Fruit fly (Drosophila melanogaster): ENCODE data around the gene CG31688.

dm6 chr2L:20425854-20426396, at the start of gene CG31688:
- TF ChIP-seq sage (GFP tag; optimal IDR thresholded peaks at IDR 0.05) (no peak), brk (GFP tag; optimal IDR thresholded peaks at IDR 0.05) (no peak), Hr83 (GFP tag; optimal IDR thresholded peaks at IDR 0.05; ENCODE audit: poor library complexity, severe bottlenecking) (no peak), dl (GFP tag; optimal IDR thresholded peaks at IDR 0.05; ENCODE audit: insufficient read depth in 1 of 2, partially characterized antibody in 2 of 2) (no peak), h (GFP tag; optimal IDR thresholded peaks at IDR 0.05) (no peak), Myc (optimal IDR thresholded peaks at IDR 0.05) (no peak), OdsH (GFP tag; optimal IDR thresholded peaks at IDR 0.05) (no peak), psq (GFP tag; optimal IDR thresholded peaks at IDR 0.05) (no peak), fru (GFP tag; optimal IDR thresholded peaks at IDR 0.05) (no peak), CG32264 (GFP tag; optimal IDR thresholded peaks at IDR 0.05) (no peak), Abd-B (GFP tag; optimal IDR thresholded peaks at IDR 0.05) (no peak), pan (optimal IDR thresholded peaks at IDR 0.05) (no peak)

Data from whole organism, wandering third instar larva.